Worm (Caenorhabditis elegans): ENCODE data around the gene sms-3.

DNA sequence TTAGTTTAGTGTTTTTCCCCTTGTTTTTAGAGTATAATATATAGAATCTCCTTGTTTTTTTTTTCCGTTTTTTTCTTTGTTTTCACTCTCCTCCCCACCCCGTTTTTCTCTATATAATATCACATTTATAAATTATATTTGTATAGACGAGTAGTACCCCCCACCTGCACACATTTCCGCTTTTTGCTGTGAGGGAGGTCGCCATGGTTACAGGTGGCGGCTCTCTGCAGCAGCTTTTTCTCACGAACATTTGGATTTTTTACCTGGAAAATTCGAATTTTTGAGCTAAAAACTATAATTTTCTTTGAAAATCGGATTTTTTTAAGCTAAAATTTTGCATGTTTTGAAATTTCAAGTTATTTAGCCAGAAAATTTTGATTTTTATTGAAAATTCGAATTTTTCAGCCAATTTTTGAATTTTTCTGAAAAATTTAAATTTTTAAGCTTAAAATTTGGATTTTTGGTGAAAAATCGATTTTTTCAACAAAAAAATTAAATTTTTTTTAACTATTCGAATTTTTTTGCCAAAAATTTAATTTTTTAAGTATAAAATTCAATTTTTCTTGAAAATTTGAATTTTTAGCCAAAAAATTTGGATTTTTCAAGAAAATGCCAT, 24.8 kb upstream of the sms-3 start:
- TF ChIP-seq ama-1 (optimal IDR thresholded peaks at IDR 0.05) (no peak), hmg-4 (GFP tag; optimal IDR thresholded peaks at IDR 0.05) (no peak), tbx-37 (GFP tag; conservative IDR thresholded peaks at IDR 0.05) (no peak)
